Fruit fly (Drosophila melanogaster) whole organism, prepupa: Measurements from ENCODE around the gene swm.
A peak's percentile ranks its signal among the peaks of the same experiment; 100 is the strongest.

Experiments
- Blimp-1 ChIP-seq: fragments of 200-800 bp; sonication (Bioruptor generic); optimal IDR thresholded peaks from 3 replicates; lab custom pipeline; 2017; ENCODE audit warnings: missing biosample characterization, missing genetic modification characterization, mild to moderate bottlenecking, moderate library complexity, missing genetic modification reagents
- CG10631 ChIP-seq: fragments of 200-800 bp; sonication (Bioruptor generic); optimal IDR thresholded peaks from 2 replicates; lab custom pipeline; 2016; ENCODE audit warnings: missing biosample characterization, missing genetic modification characterization
- CG10669 ChIP-seq: fragments of 200-800 bp; sonication (Bioruptor generic); optimal IDR thresholded peaks from 3 replicates; lab custom pipeline; 2018; ENCODE audit warnings: missing biosample characterization, mild to moderate bottlenecking, missing genetic modification characterization, moderate library complexity
- CG11294 ChIP-seq: fragments of 200-800 bp; sonication (Bioruptor generic); IDR thresholded peaks from 2 replicates; pipeline ENCODE4 v1.3.6; 2022; ENCODE audit warnings: missing biosample characterization, missing genetic modification characterization
- CG11762 ChIP-seq: fragments of 200-800 bp; sonication (Bioruptor generic); optimal IDR thresholded peaks from 3 replicates; lab custom pipeline; 2016; ENCODE audit warnings: missing biosample characterization, missing genetic modification characterization; ENCODE audit not compliant: insufficient read depth
- CG11902 ChIP-seq: fragments of 200-800 bp; sonication (Bioruptor generic); optimal IDR thresholded peaks from 3 replicates; lab custom pipeline; 2016; ENCODE audit warnings: missing biosample characterization, missing genetic modification characterization
- CG15336 ChIP-seq: fragments of 200-800 bp; sonication (Bioruptor generic); IDR thresholded peaks from 2 replicates; pipeline ENCODE4 v1.3.6; 2022; ENCODE audit warnings: missing biosample characterization, missing genetic modification characterization
- CG1621 ChIP-seq: fragments of 200-800 bp; sonication (Bioruptor generic); optimal IDR thresholded peaks from 3 replicates; lab custom pipeline; 2018; ENCODE audit warnings: missing biosample characterization, mild to moderate bottlenecking, missing genetic modification characterization
- CG3032 ChIP-seq: fragments of 200-800 bp; optimal IDR thresholded peaks from 2 replicates; lab custom pipeline; 2019; ENCODE audit warnings: missing biosample characterization, mild to moderate bottlenecking, missing genetic modification characterization, moderate library complexity
- CG32006 ChIP-seq: fragments of 200-800 bp; sonication (Bioruptor generic); optimal IDR thresholded peaks from 3 replicates; lab custom pipeline; 2017; ENCODE audit warnings: missing biosample characterization, mild to moderate bottlenecking, missing genetic modification characterization
- CG34406 ChIP-seq: fragments of 200-800 bp; sonication (Bioruptor generic); optimal IDR thresholded peaks from 3 replicates; lab custom pipeline; 2016; ENCODE audit warnings: missing biosample characterization, missing genetic modification characterization
- CG4318 ChIP-seq: fragments of 200-800 bp; sonication (Bioruptor generic); optimal IDR thresholded peaks from 3 replicates; lab custom pipeline; 2017; ENCODE audit warnings: missing biosample characterization, mild to moderate bottlenecking, missing genetic modification characterization
- CG6163 ChIP-seq: fragments of 200-800 bp; sonication (Bioruptor generic); IDR thresholded peaks from 3 replicates; pipeline ENCODE4 v1.3.6; 2022; ENCODE audit warnings: missing biosample characterization, missing genetic modification characterization
- CG6276 ChIP-seq: fragments of 200-800 bp; sonication (Bioruptor generic); optimal IDR thresholded peaks from 2 replicates; lab custom pipeline; 2017; ENCODE audit warnings: missing biosample characterization, mild to moderate bottlenecking, missing genetic modification characterization
- CG6792 ChIP-seq: fragments of 200-800 bp; sonication (Bioruptor generic); optimal IDR thresholded peaks from 3 replicates; lab custom pipeline; 2016; ENCODE audit warnings: missing biosample characterization, missing genetic modification characterization
- CG6808 ChIP-seq: fragments of 200-800 bp; sonication (Bioruptor generic); optimal IDR thresholded peaks from 3 replicates; lab custom pipeline; 2017; ENCODE audit warnings: missing biosample characterization, missing genetic modification characterization, mild to moderate bottlenecking, moderate library complexity, missing genetic modification reagents
- CG6854 ChIP-seq: fragments of 200-800 bp; sonication (Bioruptor generic); optimal IDR thresholded peaks from 2 replicates; lab custom pipeline; 2017; ENCODE audit warnings: missing biosample characterization, mild to moderate bottlenecking, missing genetic modification characterization
- CG8119 ChIP-seq: fragments of 200-800 bp; sonication (Bioruptor generic); IDR thresholded peaks from 3 replicates; pipeline ENCODE4 v1.3.6; 2022; ENCODE audit warnings: missing biosample characterization, missing genetic modification characterization
- CG8632 ChIP-seq: fragments of 200-800 bp; sonication (Bioruptor generic); optimal IDR thresholded peaks from 3 replicates; lab custom pipeline; 2016; ENCODE audit warnings: missing biosample characterization, missing genetic modification characterization
- Eip78C ChIP-seq: fragments of 200-800 bp; sonication (Bioruptor generic); peaks from one replicate; lab custom pipeline; 2016; ENCODE audit warnings: missing biosample characterization, missing genetic modification characterization
- Eip93F ChIP-seq: fragments of 200-800 bp; sonication (Bioruptor generic); optimal IDR thresholded peaks from 2 replicates; lab custom pipeline; 2016; ENCODE audit warnings: missing biosample characterization, mild to moderate bottlenecking, missing genetic modification characterization
- Ets21C ChIP-seq: fragments of 200-800 bp; sonication (Bioruptor generic); optimal IDR thresholded peaks from 3 replicates; lab custom pipeline; 2016; ENCODE audit warnings: missing biosample characterization, missing genetic modification characterization
- Gug ChIP-seq: fragments of 200-800 bp; sonication (Bioruptor generic); IDR thresholded peaks from 2 replicates; pipeline ENCODE4 v1.3.6; 2022; ENCODE audit warnings: missing biosample characterization, missing genetic modification characterization
- Hr38 ChIP-seq: sonication (Bioruptor generic); optimal IDR thresholded peaks from 2 replicates; lab custom pipeline; 2016; ENCODE audit warnings: missing biosample characterization, missing genetic modification characterization
- OdsH ChIP-seq: fragments of 200-800 bp; sonication (Bioruptor generic); optimal IDR thresholded peaks from 3 replicates; lab custom pipeline; 2016; ENCODE audit warnings: missing biosample characterization, missing genetic modification characterization
- Sox102F ChIP-seq: fragments of 200-800 bp; sonication (Bioruptor generic); optimal IDR thresholded peaks from 2 replicates; lab custom pipeline; 2016; ENCODE audit warnings: missing biosample characterization, mild to moderate bottlenecking, missing genetic modification characterization
- Sox14 ChIP-seq: fragments of 200-800 bp; sonication (Bioruptor generic); optimal IDR thresholded peaks from 3 replicates; lab custom pipeline; 2016; ENCODE audit warnings: missing biosample characterization, missing genetic modification characterization
- Sox15 ChIP-seq: fragments of 200-800 bp; sonication (Bioruptor generic); optimal IDR thresholded peaks from 3 replicates; lab custom pipeline; 2016; ENCODE audit warnings: missing biosample characterization, missing genetic modification characterization
- acj6 ChIP-seq: fragments of 200-800 bp; sonication (Bioruptor generic); optimal IDR thresholded peaks from 3 replicates; lab custom pipeline; 2016; ENCODE audit warnings: missing biosample characterization, missing genetic modification characterization
- cyc ChIP-seq: fragments of 200-800 bp; sonication (Bioruptor generic); optimal IDR thresholded peaks from 3 replicates; lab custom pipeline; 2016; ENCODE audit warnings: missing biosample characterization, missing genetic modification characterization
- dac ChIP-seq: fragments of 200-800 bp; sonication (Bioruptor generic); optimal IDR thresholded peaks from 2 replicates; lab custom pipeline; 2017; ENCODE audit warnings: missing biosample characterization, mild to moderate bottlenecking, missing genetic modification characterization
- dsx ChIP-seq: fragments of 200-800 bp; optimal IDR thresholded peaks from 3 replicates; lab custom pipeline; 2019; ENCODE audit warnings: missing biosample characterization, mild to moderate bottlenecking, missing genetic modification characterization, moderate library complexity; ENCODE audit not compliant: poor library complexity, severe bottlenecking
- fd59A ChIP-seq: fragments of 200-800 bp; sonication (Bioruptor generic); optimal IDR thresholded peaks from 2 replicates; lab custom pipeline; 2017; ENCODE audit warnings: missing biosample characterization, mild to moderate bottlenecking, missing genetic modification characterization, missing genetic modification reagents
- fd85E ChIP-seq: fragments of 200-800 bp; sonication (Bioruptor generic); optimal IDR thresholded peaks from 3 replicates; lab custom pipeline; 2016; ENCODE audit warnings: missing biosample characterization, missing genetic modification characterization
- fkh ChIP-seq: fragments of 200-800 bp; sonication (Bioruptor generic); optimal IDR thresholded peaks from 3 replicates; lab custom pipeline; 2017; ENCODE audit warnings: missing biosample characterization, mild to moderate bottlenecking, missing genetic modification characterization, moderate library complexity
- lz ChIP-seq: fragments of 200-800 bp; sonication (Bioruptor generic); optimal IDR thresholded peaks from 3 replicates; lab custom pipeline; 2016; ENCODE audit warnings: missing biosample characterization, missing genetic modification characterization
- net ChIP-seq: fragments of 200-800 bp; sonication (Bioruptor generic); optimal IDR thresholded peaks from 3 replicates; lab custom pipeline; 2016; ENCODE audit warnings: missing biosample characterization, missing genetic modification characterization
- pdm3 ChIP-seq: fragments of 200-800 bp; sonication (Bioruptor generic); optimal IDR thresholded peaks from 3 replicates; lab custom pipeline; 2016; ENCODE audit warnings: missing biosample characterization, missing genetic modification characterization
- salr ChIP-seq, 2 experiments: fragments of 200-800 bp; sonication (Bioruptor generic); optimal IDR thresholded peaks; 3 replicates each; lab custom pipeline; 2016 to 2018; ENCODE audit warnings: missing biosample characterization in 2 of 2, missing genetic modification characterization in 2 of 2, mild to moderate bottlenecking in 1 of 2
- spab ChIP-seq: fragments of 200-800 bp; sonication (Bioruptor generic); optimal IDR thresholded peaks from 2 replicates; lab custom pipeline; 2017; ENCODE audit warnings: missing biosample characterization, mild to moderate bottlenecking, missing genetic modification characterization, missing genetic modification reagents
- svp ChIP-seq: fragments of 200-800 bp; sonication (Bioruptor generic); peaks from one replicate; lab custom pipeline; 2016; ENCODE audit warnings: missing biosample characterization, missing genetic modification characterization
- topi ChIP-seq: fragments of 200-800 bp; sonication (Bioruptor generic); optimal IDR thresholded peaks from 3 replicates; lab custom pipeline; 2016; ENCODE audit warnings: missing biosample characterization, missing genetic modification characterization
- vri ChIP-seq: fragments of 200-800 bp; sonication (Bioruptor generic); optimal IDR thresholded peaks from 3 replicates; lab custom pipeline; 2016; ENCODE audit warnings: missing biosample characterization, mild to moderate bottlenecking, missing genetic modification characterization

swm gene

DNA sequence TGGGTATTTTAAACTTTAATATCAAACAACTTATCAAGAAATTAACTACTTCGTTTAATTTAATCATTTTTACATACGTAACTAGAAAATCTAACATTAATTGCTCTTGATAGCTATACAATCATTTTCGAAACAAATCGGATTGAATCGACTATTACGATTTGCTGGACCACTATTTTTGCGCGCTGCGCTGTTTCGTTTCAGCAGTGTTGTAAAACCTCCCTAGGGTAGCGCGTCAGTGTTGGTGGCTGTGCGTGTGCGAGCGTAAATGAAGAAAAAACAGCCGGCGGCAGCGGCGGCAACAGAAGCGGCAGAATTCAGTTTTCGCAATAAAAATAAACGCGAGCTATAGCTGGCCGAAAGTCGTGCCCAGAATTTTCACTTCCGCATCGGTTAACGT is 40.2 kb downstream of the swm start, which contains the start of gene CG33116 (continued):
- peak; percentile 74 for TF ChIP-seq CG10631 (GFP tag; lab: Kevin White, UChicago)
- peak; percentile 74 for TF ChIP-seq CG8632 (GFP tag; lab: Kevin White, UChicago)
- TF ChIP-seq CG6163 (GFP tag; lab: Robert Waterston, UW): peak; percentile 85
- TF ChIP-seq CG11762 (GFP tag; lab: Kevin White, UChicago): peak; percentile 72
- TF ChIP-seq CG15336 (GFP tag; lab: Robert Waterston, UW): peak; percentile 89
- TF ChIP-seq dsx (GFP tag; lab: Kevin White, UChicago): peak; percentile 72
- TF ChIP-seq Sox15 (GFP tag; lab: Kevin White, UChicago): peak; percentile 61
- TF ChIP-seq Eip93F (GFP tag; lab: Kevin White, UChicago): peak; percentile 33
- peak; percentile 39 for TF ChIP-seq Blimp-1
- TF ChIP-seq CG32006 (GFP tag; lab: Kevin White, UChicago): peak; percentile 91
- peak; percentile 69 for TF ChIP-seq CG11294
- peak; percentile 75 for TF ChIP-seq CG4318 (GFP tag; lab: Kevin White, UChicago)
- peak; percentile 70 for TF ChIP-seq spab
- peak; percentile 76 for TF ChIP-seq CG6808
- peak; percentile 88 for TF ChIP-seq vri (GFP tag; lab: Kevin White, UChicago)
- TF ChIP-seq CG34406 (GFP tag; lab: Kevin White, UChicago): peak; percentile 75
- peak; percentile 77 for TF ChIP-seq CG1621
- peak; percentile 77 for TF ChIP-seq CG3032 (tag; lab: Kevin White, UChicago)
- TF ChIP-seq Hr38 (GFP tag; lab: Kevin White, UChicago): peak; percentile 3
- peak; percentile 74 for TF ChIP-seq Gug (GFP tag; lab: Robert Waterston, UW)
- peak; percentile 87 for TF ChIP-seq pdm3 (GFP tag; lab: Kevin White, UChicago)
- TF ChIP-seq CG11902 (GFP tag; lab: Kevin White, UChicago): peak; percentile 57
- TF ChIP-seq fd85E (GFP tag; lab: Kevin White, UChicago): peak; percentile 69
- peak; percentile 84 for TF ChIP-seq topi (GFP tag; lab: Kevin White, UChicago)
- peak; percentile 86 for TF ChIP-seq net (GFP tag; lab: Kevin White, UChicago)
- TF ChIP-seq CG6854 (GFP tag; lab: Kevin White, UChicago): peak; percentile 71
- peak; percentile 86 for TF ChIP-seq cyc
- TF ChIP-seq Ets21C: peak; percentile 64
- TF ChIP-seq salr (GFP tag; optimal IDR thresholded peaks at IDR 0.05; lab: Kevin White, UChicago): peak; percentile 64 to 84
- peak; percentile 82 for TF ChIP-seq CG10669 (GFP tag; lab: Kevin White, UChicago)

- TF ChIP-seq salr (GFP tag; optimal IDR thresholded peaks at IDR 0.05; lab: Kevin White, UChicago): no peak
- no peak for TF ChIP-seq Ets21C
- TF ChIP-seq Eip78C: peak; percentile 5
- TF ChIP-seq CG6808: no peak
- no peak for TF ChIP-seq dsx (GFP tag; lab: Kevin White, UChicago)
- peak; percentile 26 for TF ChIP-seq svp (GFP tag; lab: Kevin White, UChicago)
- TF ChIP-seq vri (GFP tag; lab: Kevin White, UChicago): peak; percentile 77
- TF ChIP-seq CG11294: no peak
Measured at dm6 chr2L:19535234-19535633, 42.2 kb downstream of the swm start, which contains the start of gene CG31697. TSS of gene CG31697 (plus strand) at chr2L:19535448.

DNA sequence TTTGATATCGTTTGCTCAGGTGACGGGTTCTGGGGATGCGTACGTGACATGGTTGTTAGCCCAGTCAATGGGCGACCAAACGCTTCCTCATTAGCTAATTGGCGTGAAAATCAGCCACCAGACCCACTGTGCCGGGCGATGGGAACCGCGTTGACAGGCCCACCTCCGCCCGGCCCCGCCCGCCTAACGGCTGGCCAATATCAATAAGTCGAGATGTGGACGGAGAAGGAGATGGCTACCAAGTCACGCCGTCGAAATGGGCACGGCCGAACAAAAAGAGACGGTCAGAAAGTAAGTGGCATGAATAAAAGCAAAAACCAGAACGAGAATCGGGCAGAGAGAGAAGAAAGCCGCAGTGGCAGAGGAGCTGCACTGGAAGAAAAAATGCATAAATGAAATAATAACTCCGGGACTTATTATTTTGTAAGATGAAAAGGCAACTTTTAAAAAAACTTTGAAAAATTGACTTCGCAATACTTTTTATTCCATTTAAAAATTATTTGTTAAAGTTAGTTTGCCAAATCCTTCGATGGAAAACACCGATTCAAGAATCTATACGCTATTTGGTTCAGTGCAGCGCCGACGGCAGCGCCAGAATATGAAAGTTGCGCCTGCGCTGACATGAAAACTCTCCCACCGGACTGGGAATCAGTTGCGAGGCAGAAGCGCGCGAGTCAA is 44.9 kb downstream of the swm start, which contains the start of gene CG13082:
TSS of gene CG13082 (plus strand) at position 647 of the 678 bp plus-strand sequence.
- TF ChIP-seq fd85E (GFP tag; lab: Kevin White, UChicago): peak; percentile 62
- peak; percentile 74 for TF ChIP-seq CG10669 (GFP tag; lab: Kevin White, UChicago)
- peak; percentile 96 for TF ChIP-seq lz (GFP tag; lab: Kevin White, UChicago)
- peak; percentile 93 for TF ChIP-seq CG6792 (GFP tag; lab: Kevin White, UChicago)
- TF ChIP-seq topi (GFP tag; lab: Kevin White, UChicago): peak; percentile 96
- TF ChIP-seq CG1621: peak; percentile 39
- TF ChIP-seq Eip93F (GFP tag; lab: Kevin White, UChicago): peak; percentile 94
- peak; percentile 76 for TF ChIP-seq CG3032 (tag; lab: Kevin White, UChicago)
- peak; percentile 87 for TF ChIP-seq CG6276 (GFP tag; lab: Kevin White, UChicago)
- peak; percentile 87 for TF ChIP-seq CG10631 (GFP tag; lab: Kevin White, UChicago)
- peak; percentile 87 for TF ChIP-seq CG4318 (GFP tag; lab: Kevin White, UChicago)
- TF ChIP-seq OdsH: peak; percentile 89
- TF ChIP-seq CG32006 (GFP tag; lab: Kevin White, UChicago): peak; percentile 95
- TF ChIP-seq fkh (GFP tag; lab: Kevin White, UChicago): no peak
- TF ChIP-seq Sox14: peak; percentile 95
- peak; percentile 94 for TF ChIP-seq Ets21C
- peak; percentile 67 for TF ChIP-seq fd59A
- TF ChIP-seq CG34406 (GFP tag; lab: Kevin White, UChicago): peak; percentile 91
- peak; percentile 91 for TF ChIP-seq CG8119 (GFP tag; lab: Robert Waterston, UW)
- peak; percentile 24 to 89 for TF ChIP-seq salr (GFP tag; optimal IDR thresholded peaks at IDR 0.05; lab: Kevin White, UChicago)
- peak; percentile 45; the same call in 1 of the 2 replicates for TF ChIP-seq CG11294
- peak; percentile 93 for TF ChIP-seq acj6 (GFP tag; lab: Kevin White, UChicago)
- peak; percentile 81 for TF ChIP-seq dac (GFP tag; lab: Kevin White, UChicago)
- TF ChIP-seq CG6163 (GFP tag; lab: Robert Waterston, UW): peak; percentile 87
- TF ChIP-seq Sox102F (GFP tag; lab: Kevin White, UChicago): peak; percentile 95
- TF ChIP-seq spab: peak; percentile 63
